Fruit fly (Drosophila melanogaster) whole organism, pupa: ENCODE results near the gene CG43085.

Experiments used
- CG32121 ChIP-seq: fragments of 200-800 bp; sonication (Bioruptor generic); IDR thresholded peaks from 2 replicates; pipeline ENCODE4 v1.3.6; 2022; ENCODE audit warnings: missing biosample characterization, missing genetic modification characterization
- CG8159 ChIP-seq: fragments of 200-800 bp; sonication (Bioruptor generic); optimal IDR thresholded peaks from 3 replicates; lab custom pipeline; 2018; ENCODE audit warnings: missing biosample characterization, mild to moderate bottlenecking, missing genetic modification characterization, moderate library complexity
- CG9948 ChIP-seq: fragments of 200-800 bp; sonication (Bioruptor generic); optimal IDR thresholded peaks from 2 replicates; lab custom pipeline; 2018; ENCODE audit warnings: missing biosample characterization, mild to moderate bottlenecking, missing genetic modification characterization, moderate library complexity
- EcR ChIP-seq: fragments of 200-800 bp; sonication (Bioruptor generic); optimal IDR thresholded peaks from 3 replicates; lab custom pipeline; 2019; ENCODE audit warnings: missing biosample characterization, missing genetic modification characterization, mild to moderate bottlenecking, moderate library complexity, missing genetic modification reagents

DNA sequence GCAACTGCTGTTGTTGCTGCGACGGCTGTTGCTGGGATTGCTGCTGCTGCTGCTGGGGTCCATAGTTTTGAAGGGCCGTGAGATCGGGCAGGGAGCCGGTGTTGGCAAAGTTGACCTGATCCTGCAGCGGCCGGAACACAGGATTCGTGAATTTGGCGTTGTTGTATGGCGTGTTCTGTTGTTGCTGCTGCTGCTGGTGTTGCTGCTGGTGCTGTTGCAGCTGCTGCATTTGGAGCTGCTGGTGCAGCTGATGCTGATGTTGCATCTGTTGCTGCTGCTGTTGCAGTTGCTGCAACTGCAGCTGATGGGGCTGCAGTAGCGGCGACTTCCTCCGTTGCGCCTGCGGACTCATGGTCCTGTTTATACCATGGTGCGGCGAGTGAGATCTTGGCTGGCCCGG, 17.1 kb upstream of the CG43085 start:
- TF ChIP-seq EcR (GFP tag; lab: Kevin White, UChicago) (no peak), CG9948 (tag; lab: Kevin White, UChicago) (no peak), CG8159 (tag; lab: Kevin White, UChicago) (no peak), CG32121 (GFP tag; lab: Robert Waterston, UW) (no peak)
